Worm (Caenorhabditis elegans) whole organism, late embryonic: ENCODE data around the gene cyp-33C4.

Source experiments
- C08G9.2 ChIP-seq: sonication (generic microtip); optimal IDR thresholded peaks from 2 replicates; lab custom pipeline; 2016; ENCODE audit warnings: mild to moderate bottlenecking, missing genetic modification characterization, moderate library complexity, missing compliant biosample characterization
- ama-1 ChIP-seq: fragments of 150-350 bp; optimal IDR thresholded peaks from 2 replicates; lab custom pipeline; 2014
- hlh-30 ChIP-seq: sonication (generic microtip); optimal IDR thresholded peaks from 2 replicates; lab custom pipeline; 2017; ENCODE audit warnings: antibody characterized with exemption, missing genetic modification characterization, missing compliant biosample characterization; ENCODE audit not compliant: insufficient read depth
- pqm-1 ChIP-seq: sonication (generic microtip); optimal IDR thresholded peaks from 2 replicates; lab custom pipeline; 2016; ENCODE audit warnings: missing genetic modification characterization, missing compliant biosample characterization

- TF ChIP-seq C08G9.2 = no peak
- TF ChIP-seq ama-1 = no peak
- TF ChIP-seq hlh-30 = no peak
- TF ChIP-seq pqm-1 (tag; lab: Kevin White, UChicago) = no peak
Observed at ce11 chrV:2200402-2200801, 35.5 kb upstream of the cyp-33C4 start.
